Worm (Caenorhabditis elegans) whole organism, L1 larva: ENCODE measurements around the gene ttll-11.

Experiments used
- C04F5.9 ChIP-seq: sonication (generic microtip); optimal IDR thresholded peaks from 2 replicates; lab custom pipeline; 2016; ENCODE audit warnings: missing genetic modification characterization, missing compliant biosample characterization
- alr-1 ChIP-seq: fragments of 200-800 bp; sonication (Bioruptor generic); optimal IDR thresholded peaks from 2 replicates; lab custom pipeline; 2018; ENCODE audit warnings: borderline replicate concordance, mild to moderate bottlenecking, missing genetic modification characterization, missing compliant biosample characterization
- blmp-1 ChIP-seq: fragments of 150-350 bp; optimal IDR thresholded peaks from 2 replicates; lab custom pipeline; 2014; ENCODE audit warnings: missing biosample characterization, missing genetic modification characterization
- ceh-63 ChIP-seq: fragments of 200-800 bp; sonication (Bioruptor generic); optimal IDR thresholded peaks from 2 replicates; lab custom pipeline; 2018; ENCODE audit warnings: mild to moderate bottlenecking, missing genetic modification characterization, missing compliant biosample characterization
- ceh-90 ChIP-seq: sonication (generic microtip); optimal IDR thresholded peaks from 2 replicates; lab custom pipeline; 2016; ENCODE audit warnings: missing genetic modification characterization, missing compliant biosample characterization
- ces-1 ChIP-seq: fragments of 150-350 bp; optimal IDR thresholded peaks from 2 replicates; lab custom pipeline; 2014; ENCODE audit warnings: missing biosample characterization, missing genetic modification reagents, missing genetic modification characterization
- dpl-1 ChIP-seq, 3 experiments: fragments of 150-350 bp in 2 of 3; sonication (generic microtip) in 1 of 3; optimal IDR thresholded peaks; 2 replicates each; lab custom pipeline; 2014 to 2017; ENCODE audit warnings: missing biosample characterization in 3 of 3, missing genetic modification characterization in 3 of 3, missing genetic modification reagents in 3 of 3
- efl-1 ChIP-seq, 4 experiments: fragments of 150-350 bp; optimal IDR thresholded peaks in 3 of 4; peaks in 1 of 4; 1 replicate in 1 of 4; 2 replicates in 3 of 4; lab custom pipeline; 2014; ENCODE audit warnings: missing biosample characterization in 2 of 4, missing genetic modification characterization in 2 of 4, missing genetic modification reagents in 2 of 4
- elt-2 ChIP-seq: sonication (generic microtip); optimal IDR thresholded peaks from 2 replicates; lab custom pipeline; 2016; ENCODE audit warnings: missing genetic modification characterization, mild to moderate bottlenecking, inconsistent platforms, missing compliant biosample characterization, missing genetic modification reagents
- ets-5 ChIP-seq: fragments of 200-800 bp; sonication (Bioruptor generic); IDR thresholded peaks from 2 replicates; pipeline ENCODE4 v1.3.6; 2022; ENCODE audit warnings: missing genetic modification characterization, missing compliant biosample characterization
- fos-1 ChIP-seq: fragments of 150-350 bp; optimal IDR thresholded peaks from 2 replicates; lab custom pipeline; 2014; ENCODE audit warnings: missing biosample characterization, missing genetic modification characterization
- grh-1 ChIP-seq: fragments of 200-800 bp; sonication (Bioruptor generic); IDR thresholded peaks from 2 replicates; pipeline ENCODE4 v1.3.6; 2022; ENCODE audit warnings: missing genetic modification reagents, missing genetic modification characterization, missing compliant biosample characterization
- hlh-17 ChIP-seq: fragments of 200-800 bp; sonication (Bioruptor generic); optimal IDR thresholded peaks from 2 replicates; lab custom pipeline; 2018; ENCODE audit warnings: missing genetic modification characterization, mild to moderate bottlenecking, missing compliant biosample characterization, moderate library complexity, borderline replicate concordance
- jun-1 ChIP-seq: fragments of 150-350 bp; optimal IDR thresholded peaks from 2 replicates; lab custom pipeline; 2014; ENCODE audit warnings: missing biosample characterization, missing genetic modification reagents, missing genetic modification characterization
- lin-35 ChIP-seq, 2 experiments: fragments of 150-350 bp; optimal IDR thresholded peaks; 2 replicates each; lab custom pipeline; 2014; ENCODE audit warnings: missing biosample characterization in 2 of 2, missing genetic modification characterization in 2 of 2, missing genetic modification reagents in 2 of 2
- lir-3 ChIP-seq: sonication (generic microtip); optimal IDR thresholded peaks from 2 replicates; lab custom pipeline; 2016; ENCODE audit warnings: mild to moderate bottlenecking, missing genetic modification characterization, moderate library complexity, missing compliant biosample characterization; ENCODE audit not compliant: poor library complexity
- lsy-2 ChIP-seq, 2 experiments: fragments of 150-350 bp; optimal IDR thresholded peaks; 2 replicates each; lab custom pipeline; 2014; ENCODE audit warnings: missing biosample characterization in 2 of 2, missing genetic modification characterization in 2 of 2
- nhr-11 ChIP-seq: fragments of 150-350 bp; optimal IDR thresholded peaks from 2 replicates; lab custom pipeline; 2014; ENCODE audit warnings: missing biosample characterization, missing genetic modification characterization
- nhr-19 ChIP-seq: fragments of 200-800 bp; sonication (Bioruptor generic); conservative IDR thresholded peaks from 2 replicates; pipeline ENCODE4 v1.3.6; 2022; ENCODE audit warnings: missing genetic modification characterization, missing compliant biosample characterization
- nhr-28 ChIP-seq: fragments of 150-350 bp; optimal IDR thresholded peaks from 2 replicates; lab custom pipeline; 2014; ENCODE audit warnings: missing biosample characterization, missing genetic modification characterization
- nhr-71 ChIP-seq: sonication (generic microtip); optimal IDR thresholded peaks from 2 replicates; lab custom pipeline; 2016; ENCODE audit warnings: mild to moderate bottlenecking, missing genetic modification characterization, moderate library complexity, missing compliant biosample characterization
- nhr-76 ChIP-seq: sonication (generic microtip); optimal IDR thresholded peaks from 2 replicates; lab custom pipeline; 2017; ENCODE audit warnings: missing biosample characterization, missing genetic modification characterization
- nhr-77 ChIP-seq: fragments of 150-350 bp; optimal IDR thresholded peaks from 2 replicates; lab custom pipeline; 2014; ENCODE audit warnings: missing biosample characterization, missing genetic modification characterization
- nhr-85 ChIP-seq: sonication (generic microtip); peaks from one replicate; lab custom pipeline; 2016; ENCODE audit warnings: missing genetic modification characterization, inconsistent platforms, missing compliant biosample characterization
- pqm-1 ChIP-seq: sonication (generic microtip); optimal IDR thresholded peaks from 3 replicates; lab custom pipeline; 2017; ENCODE audit warnings: missing biosample characterization, missing genetic modification characterization
- rnt-1 ChIP-seq: sonication (generic microtip); optimal IDR thresholded peaks from 2 replicates; lab custom pipeline; 2016; ENCODE audit warnings: mild to moderate bottlenecking, missing genetic modification characterization, moderate library complexity, missing compliant biosample characterization
- skn-1 ChIP-seq: fragments of 150-350 bp; optimal IDR thresholded peaks from 2 replicates; lab custom pipeline; 2014; ENCODE audit warnings: missing biosample characterization, missing genetic modification characterization
- sup-37 ChIP-seq: fragments of 200-800 bp; sonication (Bioruptor generic); optimal IDR thresholded peaks from 2 replicates; lab custom pipeline; 2018; ENCODE audit warnings: mild to moderate bottlenecking, missing genetic modification characterization, missing compliant biosample characterization
- swsn-7 ChIP-seq: sonication (generic microtip); optimal IDR thresholded peaks from 2 replicates; lab custom pipeline; 2016; ENCODE audit warnings: missing genetic modification characterization, missing compliant biosample characterization
- unc-62 ChIP-seq: fragments of 150-350 bp; optimal IDR thresholded peaks from 2 replicates; lab custom pipeline; 2014; ENCODE audit warnings: missing biosample characterization, missing genetic modification reagents, missing genetic modification characterization
- vab-15 ChIP-seq: sonication (generic microtip); optimal IDR thresholded peaks from 2 replicates; lab custom pipeline; 2017; ENCODE audit warnings: missing genotype, mild to moderate bottlenecking, missing genetic modification characterization, missing compliant biosample characterization
- zag-1 ChIP-seq: fragments of 150-350 bp; optimal IDR thresholded peaks from 2 replicates; lab custom pipeline; 2014; ENCODE audit warnings: missing biosample characterization, missing genetic modification characterization
- zip-4 ChIP-seq: fragments of 200-800 bp; sonication (Bioruptor generic); optimal IDR thresholded peaks from 2 replicates; lab custom pipeline; 2018; ENCODE audit warnings: mild to moderate bottlenecking, missing genetic modification characterization, moderate library complexity, missing compliant biosample characterization
- ztf-11 ChIP-seq, 2 experiments: sonication (generic microtip); optimal IDR thresholded peaks; 2 replicates each; lab custom pipeline; 2016 to 2017; ENCODE audit warnings: missing genetic modification characterization in 2 of 2, missing biosample characterization in 1 of 2, missing compliant biosample characterization in 1 of 2

Gene ttll-11

DNA sequence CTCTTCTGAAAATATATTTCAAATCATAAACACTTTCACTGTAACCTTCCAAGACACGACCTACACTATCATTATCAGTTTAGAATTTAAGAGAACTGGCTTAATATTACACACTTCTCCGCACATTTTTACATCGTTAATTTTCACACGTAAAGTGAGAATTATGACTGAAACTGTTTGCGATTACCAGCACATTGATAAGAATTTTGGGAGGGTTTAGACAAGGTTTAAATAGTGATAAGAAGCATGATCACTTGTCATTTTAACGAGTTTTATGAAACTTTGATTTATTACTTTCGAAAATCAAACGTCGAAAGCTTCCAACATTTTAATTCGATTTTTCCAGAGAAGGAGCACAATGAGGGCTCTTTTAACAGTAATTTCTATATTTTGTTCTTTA lies 32.9 kb downstream of the ttll-11 start, which contains the start of gene F21D5.3:
TSS of gene F21D5.3 (plus strand) at position 347 of the 400 bp plus-strand sequence.
- TF ChIP-seq nhr-71 (tag; lab: Kevin White, UChicago) (peak; percentile 11), elt-2 (tag; lab: Kevin White, UChicago) (peak; percentile 93), blmp-1 (tag; lab: Kevin White, UChicago) (no peak), nhr-85 (no peak), pqm-1 (tag; lab: Kevin White, UChicago) (peak; percentile 43), lin-35 (GFP tag; optimal IDR thresholded peaks at IDR 0.05; lab: Kevin White, UChicago) (peak in 1 of 2 experiments; percentile 42)

DNA sequence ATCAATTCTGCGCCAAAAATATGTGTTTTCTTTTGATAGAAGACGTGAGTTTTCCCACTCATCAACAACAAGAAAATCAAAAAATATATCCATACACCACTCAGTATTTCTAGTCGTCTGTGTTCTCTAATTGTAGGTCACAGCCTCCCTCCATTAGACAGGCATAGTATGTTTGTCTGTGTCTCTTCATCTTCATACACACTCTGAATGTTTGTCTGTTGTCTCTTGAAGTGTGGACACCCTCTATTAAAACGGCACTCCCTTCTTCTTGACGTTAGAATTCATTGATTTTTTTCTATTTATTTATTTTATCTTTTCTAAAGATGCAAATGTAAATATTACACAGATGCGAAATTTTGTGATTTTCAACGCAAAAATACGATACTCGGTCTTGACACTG lies 39.8 kb downstream of the ttll-11 start:
- TF ChIP-seq lsy-2 (tag; optimal IDR thresholded peaks at IDR 0.05; lab: Kevin White, UChicago): peak in 1 of 2 experiments; percentile 31
- TF ChIP-seq jun-1: no peak
- TF ChIP-seq skn-1 (tag; lab: Kevin White, UChicago): no peak
- TF ChIP-seq zip-4 (GFP tag; lab: Kevin White, UChicago): no peak
- TF ChIP-seq zag-1: no peak
- TF ChIP-seq ztf-11 (tag; optimal IDR thresholded peaks at IDR 0.05; lab: Kevin White, UChicago): no peak
- TF ChIP-seq hlh-17: no peak
- peak; percentile 4 for TF ChIP-seq swsn-7 (tag; lab: Kevin White, UChicago)
- TF ChIP-seq ces-1 (GFP tag; lab: Kevin White, UChicago): no peak
- TF ChIP-seq lin-35 (GFP tag; optimal IDR thresholded peaks at IDR 0.05; lab: Kevin White, UChicago): peak; percentile 17 to 21
- TF ChIP-seq nhr-85: peak; percentile 72
- no peak for TF ChIP-seq nhr-11
- TF ChIP-seq alr-1: no peak
- TF ChIP-seq ceh-63 (GFP tag; lab: Kevin White, UChicago): no peak
- peak; percentile 25 to 38 for TF ChIP-seq efl-1 (optimal IDR thresholded peaks at IDR 0.05; lab: Kevin White, UChicago)
- no peak for TF ChIP-seq efl-1 (GFP tag; optimal IDR thresholded peaks at IDR 0.05 in 1 of 2; lab: Kevin White, UChicago)
- TF ChIP-seq nhr-19 (GFP tag; lab: Robert Waterston, UW): no peak
- TF ChIP-seq vab-15 (tag; lab: Kevin White, UChicago): no peak
- no peak for TF ChIP-seq fos-1
- TF ChIP-seq, all 84 proteins: peak for 5

DNA sequence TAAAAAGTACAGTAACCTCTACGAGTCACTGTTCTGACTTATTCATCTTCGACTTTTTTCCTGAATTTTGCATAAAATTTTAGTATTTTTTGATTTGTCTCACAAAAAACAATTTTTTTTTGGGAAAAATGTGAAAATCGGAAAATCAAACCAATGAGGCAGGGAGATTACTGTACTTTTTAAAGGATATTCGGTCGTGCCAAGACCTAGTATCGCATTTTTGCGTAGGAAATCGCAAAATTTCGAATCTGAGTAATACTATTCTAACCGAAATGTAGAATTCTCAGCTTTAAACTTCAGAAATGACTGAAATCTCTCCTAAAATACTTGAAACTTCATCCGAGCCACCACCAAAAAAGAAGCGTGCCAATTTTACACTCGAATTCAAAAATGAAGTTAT lies 40.3 kb downstream of the ttll-11 start, which contains the start of gene F21D5.4:
TSS of gene F21D5.4 (plus strand) at position 301 of the 400 bp plus-strand sequence.
- TF ChIP-seq dpl-1 (GFP tag; optimal IDR thresholded peaks at IDR 0.05; lab: Kevin White, UChicago): no peak
- no peak for TF ChIP-seq rnt-1 (tag; lab: Kevin White, UChicago)
- no peak for TF ChIP-seq zip-4 (GFP tag; lab: Kevin White, UChicago)
- TF ChIP-seq efl-1 (optimal IDR thresholded peaks at IDR 0.05; lab: Kevin White, UChicago): no peak
- TF ChIP-seq efl-1 (GFP tag; optimal IDR thresholded peaks at IDR 0.05 in 1 of 2; lab: Kevin White, UChicago): peak in 1 of 2 experiments; percentile 45
- TF ChIP-seq ets-5 (GFP tag; lab: Robert Waterston, UW): no peak
- TF ChIP-seq, all 84 proteins: peak for 1

DNA sequence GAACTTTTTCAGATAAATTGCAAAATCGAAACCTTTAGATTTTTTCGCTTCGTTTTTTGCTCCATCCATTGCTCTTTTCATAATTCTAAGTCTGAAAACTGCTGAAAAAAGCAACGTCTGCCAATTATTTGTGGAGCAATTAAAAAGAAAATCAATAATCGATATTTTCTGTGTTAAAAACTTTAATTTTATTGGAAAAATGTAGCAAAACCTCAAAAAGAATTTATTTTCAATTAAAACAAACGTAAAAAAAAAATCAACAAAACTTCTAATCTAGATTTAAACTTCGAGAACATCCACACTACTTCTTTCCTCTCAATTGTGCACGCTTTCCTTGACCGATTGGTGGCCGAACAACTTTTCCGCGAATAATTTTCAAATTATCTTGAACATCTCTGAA lies 41.8 kb downstream of the ttll-11 start, which contains the start of gene F21D5.5:
TSS of gene F21D5.5 (minus strand) at position 101 of the 400 bp plus-strand sequence.
- TF ChIP-seq nhr-28 (tag; lab: Kevin White, UChicago) (no peak), rnt-1 (tag; lab: Kevin White, UChicago) (no peak), nhr-19 (GFP tag; lab: Robert Waterston, UW) (no peak), nhr-77 (no peak), C04F5.9 (no peak), unc-62 (GFP tag; lab: Kevin White, UChicago) (no peak), ceh-90 (tag; lab: Kevin White, UChicago) (no peak), sup-37 (GFP tag; lab: Kevin White, UChicago) (no peak), lir-3 (tag; lab: Kevin White, UChicago) (no peak), nhr-76 (tag; lab: Kevin White, UChicago) (no peak), pqm-1 (tag; lab: Kevin White, UChicago) (no peak), zip-4 (GFP tag; lab: Kevin White, UChicago) (no peak), lin-35 (GFP tag; optimal IDR thresholded peaks at IDR 0.05; lab: Kevin White, UChicago) (no peak), grh-1 (GFP tag; lab: Robert Waterston, UW) (no peak)
